Worm (Caenorhabditis elegans) whole organism, L3 larva: ENCODE data around the gene lin-26.

Source experiments
- R02D3.7 ChIP-seq: fragments of 150-350 bp; optimal IDR thresholded peaks from 2 replicates; lab custom pipeline; 2014; ENCODE audit warnings: missing biosample characterization, missing genetic modification characterization
- ZK546.5 ChIP-seq: sonication (generic microtip); optimal IDR thresholded peaks from 2 replicates; lab custom pipeline; 2017; ENCODE audit warnings: missing biosample characterization, missing genetic modification characterization
- egl-27 ChIP-seq: sonication (generic microtip); optimal IDR thresholded peaks from 4 replicates; lab custom pipeline; 2017; ENCODE audit warnings: missing biosample characterization, missing genetic modification reagents, missing genetic modification characterization
- fkh-10 ChIP-seq: sonication (generic microtip); optimal IDR thresholded peaks from 2 replicates; lab custom pipeline; 2017; ENCODE audit warnings: missing biosample characterization, missing genetic modification reagents, missing genetic modification characterization
- fos-1 ChIP-seq: fragments of 150-350 bp; optimal IDR thresholded peaks from 2 replicates; lab custom pipeline; 2014; ENCODE audit warnings: missing biosample characterization, missing genetic modification characterization
- nhr-12 ChIP-seq: fragments of 150-350 bp; optimal IDR thresholded peaks from 2 replicates; lab custom pipeline; 2014; ENCODE audit warnings: missing biosample characterization, missing genetic modification characterization
- nhr-23 ChIP-seq: fragments of 150-350 bp; optimal IDR thresholded peaks from 2 replicates; lab custom pipeline; 2014; ENCODE audit warnings: missing biosample characterization, missing genetic modification reagents, missing genetic modification characterization
- nhr-67 ChIP-seq: fragments of 150-350 bp; optimal IDR thresholded peaks from 2 replicates; lab custom pipeline; 2014; ENCODE audit warnings: missing biosample characterization, missing genetic modification characterization
- pha-4 ChIP-seq: fragments of 150-350 bp; optimal IDR thresholded peaks from 2 replicates; lab custom pipeline; 2014; ENCODE audit warnings: missing biosample characterization, missing genetic modification reagents, missing genetic modification characterization
- pqm-1 ChIP-seq: fragments of 150-350 bp; optimal IDR thresholded peaks from 2 replicates; lab custom pipeline; 2017; ENCODE audit warnings: missing biosample characterization, missing genetic modification characterization, inconsistent platforms
- ztf-11 ChIP-seq: fragments of 150-350 bp; optimal IDR thresholded peaks from 2 replicates; lab custom pipeline; 2014; ENCODE audit warnings: missing biosample characterization, missing genetic modification characterization

- TF ChIP-seq pha-4 (tag; lab: Kevin White, UChicago) = no peak
- TF ChIP-seq pqm-1 (tag; lab: Kevin White, UChicago) = no peak
- TF ChIP-seq nhr-67 = no peak
- no peak for TF ChIP-seq ZK546.5 (tag; lab: Kevin White, UChicago)
- no peak for TF ChIP-seq ztf-11 (tag; lab: Kevin White, UChicago)
- no peak for TF ChIP-seq nhr-12 (tag; lab: Kevin White, UChicago)
- no peak for TF ChIP-seq nhr-23 (tag; lab: Kevin White, UChicago)
- TF ChIP-seq egl-27 = no peak
- no peak for TF ChIP-seq R02D3.7
- TF ChIP-seq fkh-10 (GFP tag; lab: Kevin White, UChicago) = no peak
- TF ChIP-seq fos-1 = no peak
These were observed 15.2 kb downstream of the lin-26 start for ce11 chrII:7697156-7697555.
